Fruit fly (Drosophila melanogaster) whole organism, prepupa: Measurements from ENCODE around the gene Rdl.

Source experiments
- Blimp-1 ChIP-seq: fragments of 200-800 bp; sonication (Bioruptor generic); optimal IDR thresholded peaks from 3 replicates; lab custom pipeline; 2017; ENCODE audit warnings: missing biosample characterization, missing genetic modification characterization, mild to moderate bottlenecking, moderate library complexity, missing genetic modification reagents
- CG10669 ChIP-seq: fragments of 200-800 bp; sonication (Bioruptor generic); optimal IDR thresholded peaks from 3 replicates; lab custom pipeline; 2018; ENCODE audit warnings: missing biosample characterization, mild to moderate bottlenecking, missing genetic modification characterization, moderate library complexity
- Sox102F ChIP-seq: fragments of 200-800 bp; sonication (Bioruptor generic); optimal IDR thresholded peaks from 2 replicates; lab custom pipeline; 2016; ENCODE audit warnings: missing biosample characterization, mild to moderate bottlenecking, missing genetic modification characterization

dm6 chr3L:9209665-9210064 lies 27.7 kb upstream of the Rdl start:
- no peak for TF ChIP-seq Sox102F (GFP tag; lab: Kevin White, UChicago)
- no peak for TF ChIP-seq CG10669 (GFP tag; lab: Kevin White, UChicago)
- no peak for TF ChIP-seq Blimp-1 (GFP tag; lab: Kevin White, UChicago)
